Fruit fly (Drosophila melanogaster) whole organism, embryonic: ENCODE measurements around the gene Hs6st.
A peak's percentile ranks its signal among the peaks of the same experiment; 100 is the strongest.

Source experiments
- Aef1 ChIP-seq: fragments of 200-800 bp; sonication (Bioruptor generic); IDR thresholded peaks from 3 replicates; pipeline ENCODE4 v1.3.6; 2022; ENCODE audit warnings: missing biosample characterization, missing genetic modification characterization
- Atf-2 ChIP-seq: fragments of 200-800 bp; sonication (Bioruptor generic); optimal IDR thresholded peaks from 2 replicates; lab custom pipeline; 2016; ENCODE audit warnings: missing biosample characterization, missing genetic modification characterization
- Bdp1 ChIP-seq: fragments of 200-800 bp; sonication (Bioruptor generic); optimal IDR thresholded peaks from 3 replicates; lab custom pipeline; 2016; ENCODE audit warnings: missing biosample characterization, missing genetic modification characterization
- CG10565 ChIP-seq: fragments of 200-800 bp; sonication (Bioruptor generic); optimal IDR thresholded peaks from 3 replicates; lab custom pipeline; 2016; ENCODE audit warnings: missing biosample characterization, mild to moderate bottlenecking, missing genetic modification characterization
- CG11504 ChIP-seq: fragments of 200-800 bp; sonication (Bioruptor generic); optimal IDR thresholded peaks from 3 replicates; lab custom pipeline; 2019; ENCODE audit warnings: missing biosample characterization, mild to moderate bottlenecking, missing genetic modification characterization, moderate library complexity
- CG12071 ChIP-seq: fragments of 200-800 bp; sonication (Bioruptor generic); optimal IDR thresholded peaks from 3 replicates; lab custom pipeline; 2018; ENCODE audit warnings: missing biosample characterization, mild to moderate bottlenecking, missing genetic modification characterization
- CG16815 ChIP-seq: fragments of 200-800 bp; sonication (Bioruptor generic); optimal IDR thresholded peaks from 3 replicates; lab custom pipeline; 2017; ENCODE audit warnings: missing biosample characterization, mild to moderate bottlenecking, missing genetic modification characterization
- CG17359 ChIP-seq: fragments of 200-800 bp; sonication (Bioruptor generic); optimal IDR thresholded peaks from 3 replicates; lab custom pipeline; 2018; ENCODE audit warnings: missing biosample characterization, mild to moderate bottlenecking, missing genetic modification characterization, moderate library complexity
- CG18599 ChIP-seq: fragments of 200-800 bp; sonication (Bioruptor generic); optimal IDR thresholded peaks from 3 replicates; lab custom pipeline; 2017; ENCODE audit warnings: missing biosample characterization, missing genetic modification characterization, mild to moderate bottlenecking, moderate library complexity, missing genetic modification reagents
- CG2202 ChIP-seq: fragments of 200-800 bp; sonication (Bioruptor generic); optimal IDR thresholded peaks from 2 replicates; lab custom pipeline; 2018; ENCODE audit warnings: missing biosample characterization, mild to moderate bottlenecking, missing genetic modification characterization
- CG2875 ChIP-seq: fragments of 200-800 bp; sonication (Bioruptor generic); optimal IDR thresholded peaks from 2 replicates; lab custom pipeline; 2017; ENCODE audit warnings: missing biosample characterization, mild to moderate bottlenecking, missing genetic modification characterization, missing genetic modification reagents
- CG30403 ChIP-seq: fragments of 200-800 bp; sonication (Bioruptor generic); optimal IDR thresholded peaks from 3 replicates; lab custom pipeline; 2016; ENCODE audit warnings: missing biosample characterization, missing genetic modification characterization
- CG32532 ChIP-seq: fragments of 200-800 bp; sonication (Bioruptor generic); IDR thresholded peaks from 2 replicates; pipeline ENCODE4 v1.3.6; 2022; ENCODE audit warnings: missing biosample characterization, missing genetic modification characterization
- CG32767 ChIP-seq: fragments of 200-800 bp; sonication (Bioruptor generic); IDR thresholded peaks from 2 replicates; pipeline ENCODE4 v1.3.6; 2022; ENCODE audit warnings: missing biosample characterization, missing genetic modification characterization
- CG33557 ChIP-seq: fragments of 200-800 bp; sonication (Bioruptor generic); optimal IDR thresholded peaks from 2 replicates; lab custom pipeline; 2019; ENCODE audit warnings: missing biosample characterization, mild to moderate bottlenecking, missing genetic modification characterization, moderate library complexity
- CG7928 ChIP-seq: fragments of 200-800 bp; sonication (Bioruptor generic); optimal IDR thresholded peaks from 2 replicates; lab custom pipeline; 2017; ENCODE audit warnings: missing biosample characterization, mild to moderate bottlenecking, missing genetic modification characterization
- CG8924 ChIP-seq: fragments of 200-800 bp; optimal IDR thresholded peaks from 3 replicates; lab custom pipeline; 2019; ENCODE audit warnings: missing biosample characterization, mild to moderate bottlenecking, missing genetic modification characterization, moderate library complexity
- CG9727 ChIP-seq: fragments of 200-800 bp; sonication (Bioruptor generic); optimal IDR thresholded peaks from 3 replicates; lab custom pipeline; 2017; ENCODE audit warnings: missing biosample characterization, mild to moderate bottlenecking, missing genetic modification characterization
- D ChIP-seq, 2 experiments: fragments of 200-800 bp in 1 of 2; fragments of >200 bp in 1 of 2; sonication (Bioruptor generic) in 1 of 2; optimal IDR thresholded peaks; 2 replicates in 1 of 2; 3 replicates in 1 of 2; lab custom pipeline; 2017; ENCODE audit warnings: mild to moderate bottlenecking in 1 of 2, missing biosample characterization in 1 of 2, missing genetic modification characterization in 1 of 2, missing genetic modification reagents in 1 of 2
- Deaf1 ChIP-seq: fragments of 200-800 bp; optimal IDR thresholded peaks from 3 replicates; lab custom pipeline; 2019; ENCODE audit warnings: missing biosample characterization, mild to moderate bottlenecking, missing genetic modification characterization, moderate library complexity
- Dll ChIP-seq: fragments of 200-800 bp; sonication (Bioruptor generic); IDR thresholded peaks from 4 replicates; pipeline ENCODE4 v1.3.6; 2022; ENCODE audit warnings: missing biosample characterization, missing genetic modification characterization; ENCODE audit not compliant: partially characterized antibody
- Doc2 ChIP-seq: fragments of 200-800 bp; sonication (Bioruptor generic); IDR thresholded peaks from 2 replicates; pipeline ENCODE4 v1.3.6; 2022; ENCODE audit warnings: missing biosample characterization, missing genetic modification characterization
- Elba2 ChIP-seq: fragments of 200-800 bp; sonication (Bioruptor generic); optimal IDR thresholded peaks from 3 replicates; lab custom pipeline; 2016; ENCODE audit warnings: missing biosample characterization, missing genetic modification characterization
- HLHmδ ChIP-seq: fragments of 200-800 bp; sonication (Bioruptor generic); optimal IDR thresholded peaks from 2 replicates; lab custom pipeline; 2018; ENCODE audit warnings: missing biosample characterization, mild to moderate bottlenecking, missing genetic modification characterization, moderate library complexity
- NC2α ChIP-seq: fragments of 200-800 bp; sonication (Bioruptor generic); optimal IDR thresholded peaks from 2 replicates; lab custom pipeline; 2016; ENCODE audit warnings: missing biosample characterization, missing genetic modification characterization
- Sox102F ChIP-seq: fragments of 200-800 bp; sonication (Bioruptor generic); optimal IDR thresholded peaks from 2 replicates; lab custom pipeline; 2018; ENCODE audit warnings: missing biosample characterization, mild to moderate bottlenecking, missing genetic modification characterization, moderate library complexity
- ash1 ChIP-seq: fragments of 200-800 bp; sonication (Bioruptor generic); optimal IDR thresholded peaks from 2 replicates; lab custom pipeline; 2018; ENCODE audit warnings: missing biosample characterization, mild to moderate bottlenecking, missing genetic modification characterization
- bbx ChIP-seq: fragments of 200-800 bp; sonication (Bioruptor generic); IDR thresholded peaks from 2 replicates; pipeline ENCODE4 v1.3.6; 2022; ENCODE audit warnings: missing biosample characterization, missing genetic modification characterization; ENCODE audit not compliant: partially characterized antibody
- cas ChIP-seq: fragments of 200-800 bp; sonication (Bioruptor generic); IDR thresholded peaks from 2 replicates; pipeline ENCODE4 v1.3.6; 2022; ENCODE audit warnings: missing biosample characterization, missing genetic modification characterization
- ci ChIP-seq: fragments of 200-800 bp; sonication (Bioruptor generic); IDR thresholded peaks from 3 replicates; pipeline ENCODE4 v1.3.6; 2022; ENCODE audit warnings: missing biosample characterization, missing genetic modification characterization
- crp ChIP-seq, 2 experiments: fragments of 200-800 bp; sonication (Bioruptor generic); optimal IDR thresholded peaks; 2 replicates in 1 of 2; 3 replicates in 1 of 2; lab custom pipeline; 2017; ENCODE audit warnings: missing biosample characterization in 2 of 2, missing genetic modification characterization in 2 of 2, mild to moderate bottlenecking in 1 of 2, moderate library complexity in 1 of 2
- dimm ChIP-seq: fragments of 200-800 bp; sonication (Bioruptor generic); IDR thresholded peaks from 2 replicates; pipeline ENCODE4 v1.3.6; 2022; ENCODE audit warnings: missing biosample characterization, missing genetic modification characterization
- en ChIP-seq: fragments of 200-800 bp; sonication (Bioruptor generic); optimal IDR thresholded peaks from 2 replicates; lab custom pipeline; 2016; ENCODE audit warnings: missing biosample characterization, missing genetic modification characterization
- h ChIP-seq: fragments of >200 bp; optimal IDR thresholded peaks from 2 replicates; lab custom pipeline; 2017
- hkb ChIP-seq, 2 experiments: fragments of 200-800 bp in 1 of 2; fragments of >200 bp in 1 of 2; sonication (Bioruptor generic) in 1 of 2; IDR thresholded peaks in 1 of 2; optimal IDR thresholded peaks in 1 of 2; 2 replicates each; pipeline versions ENCODE4 v1.3.6 to Lab custom; 2017 to 2022; ENCODE audit warnings: missing biosample characterization in 1 of 2, missing genetic modification characterization in 1 of 2
- lmd ChIP-seq: fragments of 200-800 bp; sonication (Bioruptor generic); IDR thresholded peaks from 2 replicates; pipeline ENCODE4 v1.3.6; 2022; ENCODE audit warnings: missing biosample characterization, missing genetic modification characterization
- lola ChIP-seq, 3 experiments: fragments of >200 bp in 2 of 3; fragments of 200-800 bp in 1 of 3; sonication (Bioruptor generic) in 1 of 3; optimal IDR thresholded peaks; 2 replicates each; lab custom pipeline; 2017 to 2019; ENCODE audit warnings: missing biosample characterization in 3 of 3, missing genetic modification characterization in 3 of 3, mild to moderate bottlenecking in 1 of 3, moderate library complexity in 1 of 3
- luna ChIP-seq: fragments of 200-800 bp; sonication (Bioruptor generic); optimal IDR thresholded peaks from 2 replicates; lab custom pipeline; 2016; ENCODE audit warnings: missing biosample characterization, missing genetic modification characterization
- odd ChIP-seq: fragments of 200-800 bp; sonication (Bioruptor generic); optimal IDR thresholded peaks from 2 replicates; lab custom pipeline; 2017; ENCODE audit warnings: missing biosample characterization, mild to moderate bottlenecking, missing genetic modification characterization
- p53 ChIP-seq: fragments of 200-800 bp; sonication (Bioruptor generic); optimal IDR thresholded peaks from 2 replicates; lab custom pipeline; 2016; ENCODE audit warnings: missing biosample characterization, missing genetic modification characterization
- pho ChIP-seq: fragments of 200-800 bp; sonication (Bioruptor generic); optimal IDR thresholded peaks from 2 replicates; lab custom pipeline; 2016; ENCODE audit warnings: missing biosample characterization, missing genetic modification characterization
- phol ChIP-seq: fragments of 200-800 bp; sonication (Bioruptor generic); optimal IDR thresholded peaks from 3 replicates; lab custom pipeline; 2018; ENCODE audit warnings: missing biosample characterization, mild to moderate bottlenecking, missing genetic modification characterization, moderate library complexity
- psq ChIP-seq: fragments of 200-800 bp; sonication (Bioruptor generic); optimal IDR thresholded peaks from 2 replicates; lab custom pipeline; 2017; ENCODE audit warnings: missing biosample characterization, missing genetic modification characterization
- shn ChIP-seq: fragments of 200-800 bp; sonication (Bioruptor generic); optimal IDR thresholded peaks from 3 replicates; lab custom pipeline; 2016; ENCODE audit warnings: missing biosample characterization, missing genetic modification characterization
- slp2 ChIP-seq: fragments of 200-800 bp; sonication (Bioruptor generic); optimal IDR thresholded peaks from 2 replicates; lab custom pipeline; 2016; ENCODE audit warnings: missing biosample characterization, missing genetic modification characterization
- ssp ChIP-seq: fragments of 200-800 bp; sonication (Bioruptor generic); IDR thresholded peaks from 2 replicates; pipeline ENCODE4 v1.3.6; 2022; ENCODE audit warnings: missing biosample characterization, missing genetic modification characterization
- tap ChIP-seq: fragments of 200-800 bp; optimal IDR thresholded peaks from 3 replicates; lab custom pipeline; 2019; ENCODE audit warnings: missing biosample characterization, mild to moderate bottlenecking, missing genetic modification characterization, moderate library complexity
- trem ChIP-seq: fragments of 200-800 bp; optimal IDR thresholded peaks from 3 replicates; lab custom pipeline; 2019; ENCODE audit warnings: missing biosample characterization, mild to moderate bottlenecking, missing genetic modification characterization, moderate library complexity
- wek ChIP-seq: fragments of 200-800 bp; sonication (Bioruptor generic); optimal IDR thresholded peaks from 3 replicates; lab custom pipeline; 2018; ENCODE audit warnings: missing biosample characterization, mild to moderate bottlenecking, missing genetic modification characterization, moderate library complexity

Hs6st gene

DNA sequence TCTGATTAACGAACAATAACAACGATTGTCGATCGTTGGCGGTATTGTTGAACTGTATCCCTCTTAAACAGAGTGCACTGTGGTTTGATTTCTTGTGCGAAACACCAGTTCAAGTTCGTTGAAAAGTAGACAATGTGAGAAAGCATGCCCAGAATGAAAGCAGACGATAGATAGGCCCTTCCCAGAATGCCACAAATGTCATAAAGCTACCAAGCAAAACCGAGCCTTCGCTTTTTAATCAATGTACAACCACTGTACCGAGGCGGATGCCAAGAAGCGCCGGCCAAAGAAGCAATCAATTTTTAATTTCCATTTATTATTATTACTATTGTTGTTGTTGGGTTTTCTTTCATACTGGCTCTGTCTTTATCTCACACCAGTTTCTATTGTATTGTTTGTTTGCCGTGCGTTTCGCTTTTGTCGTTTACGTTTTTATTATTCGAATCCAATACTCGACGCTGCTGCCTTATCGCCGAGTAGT, 99.4 kb downstream of the Hs6st start:
- TF ChIP-seq Dll (GFP tag; lab: Robert Waterston, UW) = no peak
- peak; percentile 87 for TF ChIP-seq lmd (GFP tag; lab: Robert Waterston, UW)
- TF ChIP-seq NC2α (GFP tag; lab: Kevin White, UChicago) = peak; percentile 57
- peak; percentile 79 for TF ChIP-seq odd
- TF ChIP-seq en = peak; percentile 72
- TF ChIP-seq ci = peak; percentile 95
- no peak for TF ChIP-seq Elba2 (GFP tag; lab: Kevin White, UChicago)
- TF ChIP-seq crp (GFP tag; optimal IDR thresholded peaks at IDR 0.05; lab: Kevin White, UChicago) = no peak
- TF ChIP-seq CG10565 (GFP tag; lab: Kevin White, UChicago) = no peak
- peak; percentile 86 for TF ChIP-seq Aef1 (GFP tag; lab: Robert Waterston, UW)
- no peak for TF ChIP-seq D (optimal IDR thresholded peaks at IDR 0.05; lab: Kevin White, UChicago)
- TF ChIP-seq D (GFP tag; optimal IDR thresholded peaks at IDR 0.05; lab: Kevin White, UChicago) = peak; percentile 67
- peak; percentile 78 for TF ChIP-seq shn (GFP tag; lab: Kevin White, UChicago)
- TF ChIP-seq HLHmδ (GFP tag; lab: Kevin White, UChicago) = no peak
- TF ChIP-seq CG30403 = peak; percentile 83
- TF ChIP-seq CG18599 = peak; percentile 88
- TF ChIP-seq bbx = no peak
- peak; percentile 62 for TF ChIP-seq CG9727
- TF ChIP-seq tap = peak; percentile 74
- TF ChIP-seq CG11504 (tag; lab: Kevin White, UChicago) = peak; percentile 86
- no peak for TF ChIP-seq CG33557 (GFP tag; lab: Kevin White, UChicago)
- TF ChIP-seq lola (GFP tag; optimal IDR thresholded peaks at IDR 0.05; lab: Kevin White, UChicago) = peak in 1 of 3 experiments; percentile 11
- peak; percentile 84 for TF ChIP-seq CG8924 (tag; lab: Kevin White, UChicago)
- peak; percentile 68 for TF ChIP-seq CG16815 (GFP tag; lab: Kevin White, UChicago)
- TF ChIP-seq trem (tag; lab: Kevin White, UChicago) = peak; percentile 35
- TF ChIP-seq phol (tag; lab: Kevin White, UChicago) = peak; percentile 76
- TF ChIP-seq Doc2 = 0 out of 2 replicates have a peak, but pooled peaks have one; percentile 37
- peak; percentile 51 for TF ChIP-seq luna (GFP tag; lab: Kevin White, UChicago)
- TF ChIP-seq CG2202 = peak; percentile 40
- peak; percentile 73 for TF ChIP-seq pho
- TF ChIP-seq CG12071 (GFP tag; lab: Kevin White, UChicago) = peak; percentile 87
- peak; percentile 73 for TF ChIP-seq Bdp1 (GFP tag; lab: Kevin White, UChicago)
- TF ChIP-seq Deaf1 (tag; lab: Kevin White, UChicago) = peak; percentile 47
- peak; percentile 76 for TF ChIP-seq Atf-2 (GFP tag; lab: Kevin White, UChicago)
- peak; percentile 26 for TF ChIP-seq wek (GFP tag; lab: Kevin White, UChicago)
- TF ChIP-seq dimm = 0 out of 2 replicates have a peak, but pooled peaks have one; percentile 46
- TF ChIP-seq Sox102F (GFP tag; lab: Kevin White, UChicago) = peak; percentile 90
- TF ChIP-seq psq = peak; percentile 24
- TF ChIP-seq ash1 (GFP tag; lab: Kevin White, UChicago) = no peak
- peak; percentile 78 for TF ChIP-seq slp2 (GFP tag; lab: Kevin White, UChicago)
- peak; percentile 91 for TF ChIP-seq CG32532
- peak; percentile 6 for TF ChIP-seq p53 (GFP tag; lab: Kevin White, UChicago)
- TF ChIP-seq CG7928 (GFP tag; lab: Kevin White, UChicago) = no peak
- no peak for TF ChIP-seq hkb (optimal IDR thresholded peaks at IDR 0.05; lab: Kevin White, UChicago)
- TF ChIP-seq hkb (GFP tag; IDR thresholded peaks at IDR 0.05; lab: Robert Waterston, UW) = peak; percentile 87
- peak; percentile 49 for TF ChIP-seq ssp (GFP tag; lab: Robert Waterston, UW)
- no peak for TF ChIP-seq h (lab: Kevin White, UChicago)
- TF ChIP-seq CG17359 (tag; lab: Kevin White, UChicago) = peak; percentile 84
- peak; percentile 67; the same call in 1 of the 2 replicates for TF ChIP-seq cas
- peak; percentile 68 for TF ChIP-seq CG2875
- TF ChIP-seq CG32767 (GFP tag; lab: Robert Waterston, UW) = peak; percentile 83; the same call in 1 of the 2 replicates
